Worm (Caenorhabditis elegans): Measurements from ENCODE around the gene hpo-12.

Gene hpo-12

ce11 chrIV:12282157-12282789 is 700 bp upstream of the hpo-12 start, which contains the start of the genes C42C1.12 and C42C1.19 (continued):
- no peak for TF ChIP-seq sox-4 (tag; optimal IDR thresholded peaks at IDR 0.05)
- TF ChIP-seq C04F5.9 (tag; optimal IDR thresholded peaks at IDR 0.05): no peak
- TF ChIP-seq mef-2 (tag; optimal IDR thresholded peaks at IDR 0.05): no peak
- TF ChIP-seq Y116A8C.19 (tag; optimal IDR thresholded peaks at IDR 0.05; ENCODE audit: borderline replicate concordance): no peak
- no peak for TF ChIP-seq vab-15 (tag; optimal IDR thresholded peaks at IDR 0.05)
- TF ChIP-seq aha-1 (tag; optimal IDR thresholded peaks at IDR 0.05): no peak
- TF ChIP-seq mep-1 (tag; optimal IDR thresholded peaks at IDR 0.05): peak; percentile 53
- no peak for TF ChIP-seq pax-3 (tag; optimal IDR thresholded peaks at IDR 0.05)
- TF ChIP-seq zip-4 (GFP tag; optimal IDR thresholded peaks at IDR 0.05): no peak
- no peak for TF ChIP-seq elt-2 (tag; optimal IDR thresholded peaks at IDR 0.05)
- no peak for TF ChIP-seq lin-15B (tag; optimal IDR thresholded peaks at IDR 0.05)
- TF ChIP-seq ztf-11 (tag; optimal IDR thresholded peaks at IDR 0.05): no peak
- TF ChIP-seq lin-13 (GFP tag; optimal IDR thresholded peaks at IDR 0.05): no peak
- TF ChIP-seq C16A3.4 (tag; optimal IDR thresholded peaks at IDR 0.05): no peak
- peak; percentile 1 to 14 for TF ChIP-seq lin-35 (GFP tag; optimal IDR thresholded peaks at IDR 0.05)
- TF ChIP-seq tlp-1 (tag; optimal IDR thresholded peaks at IDR 0.05): no peak

ce11 chrIV:12287628-12288027 is 4.7 kb downstream of the hpo-12 start, which contains the start of gene erl-1:
erl-1 (plus strand) TSS chrIV:12287928.
- TF ChIP-seq nhr-11 (tag; optimal IDR thresholded peaks at IDR 0.05) (no peak), unc-86 (tag; optimal IDR thresholded peaks at IDR 0.05) (no peak), C04F5.9 (tag; optimal IDR thresholded peaks at IDR 0.05) (no peak), unc-62 (GFP tag; optimal IDR thresholded peaks at IDR 0.05) (no peak), egl-13 (tag; optimal IDR thresholded peaks at IDR 0.05) (no peak), unc-130 (tag; optimal IDR thresholded peaks at IDR 0.05) (no peak), ces-1 (GFP tag; optimal IDR thresholded peaks at IDR 0.05) (no peak), nhr-76 (tag; optimal IDR thresholded peaks at IDR 0.05) (no peak), hlh-17 (GFP tag; optimal IDR thresholded peaks at IDR 0.05; ENCODE audit: borderline replicate concordance) (no peak), mab-9 (GFP tag; IDR thresholded peaks at IDR 0.05) (no peak), elt-2 (tag; optimal IDR thresholded peaks at IDR 0.05) (no peak), ceh-90 (tag; optimal IDR thresholded peaks at IDR 0.05) (no peak), fkh-4 (tag; optimal IDR thresholded peaks at IDR 0.05; ENCODE audit: borderline replicate concordance) (no peak)

- TF ChIP-seq zag-1 (tag; optimal IDR thresholded peaks at IDR 0.05) (no peak), aly-2 (tag; optimal IDR thresholded peaks at IDR 0.05) (no peak), fkh-8 (tag; optimal IDR thresholded peaks at IDR 0.05) (no peak), nhr-20 (tag; optimal IDR thresholded peaks at IDR 0.05) (no peak), unc-62 (GFP tag; optimal IDR thresholded peaks at IDR 0.05) (no peak), sox-4 (tag; optimal IDR thresholded peaks at IDR 0.05) (no peak), irx-1 (tag; optimal IDR thresholded peaks at IDR 0.05) (no peak)
These were observed 6.2 kb downstream of the hpo-12 start, which contains the start of gene C42C1.9 for ce11 chrIV:12289149-12289548. C42C1.9 (plus strand) TSS chrIV:12289449.

- no peak for TF ChIP-seq egl-27 (tag; optimal IDR thresholded peaks at IDR 0.05)
- TF ChIP-seq unc-98 (GFP tag; IDR thresholded peaks at IDR 0.05): no peak
These were observed 7.8 kb downstream of the hpo-12 start, which contains the start of gene C42C1.8 for ce11 chrIV:12290744-12291143. C42C1.8 (plus strand) TSS chrIV:12291044.

ce11 chrIV:12301161-12301560 is 18.2 kb downstream of the hpo-12 start, which contains the start of gene oac-59:
oac-59 (minus strand) TSS chrIV:12301261.
- TF ChIP-seq ama-1 (optimal IDR thresholded peaks at IDR 0.05) (no peak), tlp-1 (tag; optimal IDR thresholded peaks at IDR 0.05) (no peak), hlh-17 (GFP tag; optimal IDR thresholded peaks at IDR 0.05; ENCODE audit: borderline replicate concordance) (no peak), irx-1 (tag; optimal IDR thresholded peaks at IDR 0.05) (no peak), aly-2 (tag; optimal IDR thresholded peaks at IDR 0.05) (no peak), nhr-76 (tag; optimal IDR thresholded peaks at IDR 0.05) (no peak), lin-35 (GFP tag; optimal IDR thresholded peaks at IDR 0.05) (no peak), xbp-1 (tag; optimal IDR thresholded peaks at IDR 0.05) (no peak), skn-1 (tag; optimal IDR thresholded peaks at IDR 0.05) (no peak), unc-30 (tag; optimal IDR thresholded peaks at IDR 0.05) (no peak), nhr-237 (tag; optimal IDR thresholded peaks at IDR 0.05) (no peak), lin-14 (GFP tag; optimal IDR thresholded peaks at IDR 0.05) (no peak)
